Worm (Caenorhabditis elegans): ENCODE data around the gene clec-182.

Gene clec-182

ce11 chrIV:8782172-8782571 is 16.0 kb downstream of the clec-182 start (continued):
- TF ChIP-seq dmd-4 (tag; optimal IDR thresholded peaks at IDR 0.05; ENCODE audit: borderline replicate concordance), result no peak
- TF ChIP-seq lim-6 (tag; optimal IDR thresholded peaks at IDR 0.05), result peak; percentile 12
- TF ChIP-seq tbx-2 (tag; optimal IDR thresholded peaks at IDR 0.05), result peak; percentile 90
- peak; percentile 46 for TF ChIP-seq ceh-14 (tag; optimal IDR thresholded peaks at IDR 0.05)
- peak; percentile 81 for TF ChIP-seq ceh-18 (tag; optimal IDR thresholded peaks at IDR 0.05)
- TF ChIP-seq K09A11.1 (tag; optimal IDR thresholded peaks at IDR 0.05; ENCODE audit: insufficient read depth), result no peak
- peak; percentile 31 for TF ChIP-seq pax-1 (tag; optimal IDR thresholded peaks at IDR 0.05)
- peak; percentile 59 for TF ChIP-seq unc-42 (tag; optimal IDR thresholded peaks at IDR 0.05)
- TF ChIP-seq ahr-1 (tag; optimal IDR thresholded peaks at IDR 0.05), result no peak
- peak; percentile 40 for TF ChIP-seq sdc-2 (tag; optimal IDR thresholded peaks at IDR 0.05)
- TF ChIP-seq ceh-34 (tag; optimal IDR thresholded peaks at IDR 0.05), result peak; percentile 74

DNA sequence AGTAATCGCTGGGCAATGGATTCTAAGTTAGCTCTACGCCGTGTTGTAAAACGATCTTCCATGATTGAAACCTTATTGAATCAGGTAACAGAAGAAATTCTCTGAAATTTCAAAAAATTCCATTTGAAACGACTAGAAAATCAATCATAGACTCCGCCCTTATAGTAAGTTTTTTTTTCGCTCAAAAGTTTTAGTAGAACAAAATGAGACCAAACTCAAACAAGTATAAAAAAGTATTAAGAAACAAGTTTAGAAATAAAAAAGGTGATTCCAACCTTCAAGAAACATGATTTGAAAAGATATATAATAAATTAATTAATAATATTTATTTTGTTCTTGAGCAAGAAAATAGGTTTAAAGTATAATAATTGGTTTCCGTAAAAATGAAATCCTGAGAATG is 20.1 kb downstream of the clec-182 start, which contains the start of gene C33D9.6:
Gene C33D9.6, minus strand, starts transcription at position 101 of the 400 bp plus-strand sequence.
- TF ChIP-seq lim-6 (tag; optimal IDR thresholded peaks at IDR 0.05), result no peak
- no peak for TF ChIP-seq ceh-18 (tag; optimal IDR thresholded peaks at IDR 0.05)
- no peak for TF ChIP-seq ceh-24 (tag; optimal IDR thresholded peaks at IDR 0.05)
- TF ChIP-seq nhr-232 (tag; optimal IDR thresholded peaks at IDR 0.05), result no peak
- no peak for TF ChIP-seq hlh-8 (tag; optimal IDR thresholded peaks at IDR 0.05)
- no peak for TF ChIP-seq K09A11.1 (tag; optimal IDR thresholded peaks at IDR 0.05; ENCODE audit: insufficient read depth)
- TF ChIP-seq dmd-4 (tag; optimal IDR thresholded peaks at IDR 0.05; ENCODE audit: borderline replicate concordance), result no peak
- TF ChIP-seq eyg-1 (tag; optimal IDR thresholded peaks at IDR 0.05), result no peak

- TF ChIP-seq ahr-1 (tag; optimal IDR thresholded peaks at IDR 0.05) (no peak), ceh-2 (tag; optimal IDR thresholded peaks at IDR 0.05) (no peak), dmd-4 (tag; optimal IDR thresholded peaks at IDR 0.05; ENCODE audit: borderline replicate concordance) (no peak), pax-1 (tag; optimal IDR thresholded peaks at IDR 0.05) (no peak), tbx-2 (tag; optimal IDR thresholded peaks at IDR 0.05) (no peak)
Measured at ce11 chrIV:8772800-8773256, 25.3 kb downstream of the clec-182 start, which contains the start of gene F20C5.6. F20C5.6 (minus strand) TSS chrIV:8773206.

ce11 chrIV:8769539-8769938 is 28.6 kb downstream of the clec-182 start, which contains the start of gene F20C5.5:
F20C5.5 (minus strand) TSS chrIV:8769639.
- no peak for TF ChIP-seq unc-86 (tag; optimal IDR thresholded peaks at IDR 0.05)
- TF ChIP-seq F13H6.1 (tag; optimal IDR thresholded peaks at IDR 0.05), result no peak
- no peak for TF ChIP-seq fkh-10 (GFP tag; optimal IDR thresholded peaks at IDR 0.05)
- no peak for TF ChIP-seq C38D4.7 (GFP tag; optimal IDR thresholded peaks at IDR 0.05)
- no peak for TF ChIP-seq ceh-48 (tag; optimal IDR thresholded peaks at IDR 0.05)
- TF ChIP-seq elt-4 (tag; optimal IDR thresholded peaks at IDR 0.05), result no peak
- TF ChIP-seq gmeb-2 (tag; optimal IDR thresholded peaks at IDR 0.05), result no peak
- TF ChIP-seq hlh-13 (GFP tag; optimal IDR thresholded peaks at IDR 0.05), result no peak
- no peak for TF ChIP-seq sox-4 (tag; optimal IDR thresholded peaks at IDR 0.05)
- no peak for TF ChIP-seq K09A11.1 (tag; optimal IDR thresholded peaks at IDR 0.05; ENCODE audit: insufficient read depth)
- no peak for TF ChIP-seq T23F11.4 (GFP tag; optimal IDR thresholded peaks at IDR 0.05)
- TF ChIP-seq Y22D7AL.16 (tag; optimal IDR thresholded peaks at IDR 0.05), result no peak
- no peak for TF ChIP-seq unc-3 (GFP tag; conservative IDR thresholded peaks at IDR 0.05)
- TF ChIP-seq unc-3 (tag; optimal IDR thresholded peaks at IDR 0.05), result no peak
- no peak for TF ChIP-seq lin-11 (tag; optimal IDR thresholded peaks at IDR 0.05)
- TF ChIP-seq sdc-2 (tag; optimal IDR thresholded peaks at IDR 0.05), result no peak
- TF ChIP-seq ceh-6 (GFP tag; optimal IDR thresholded peaks at IDR 0.05), result no peak
- no peak for TF ChIP-seq nhr-232 (tag; optimal IDR thresholded peaks at IDR 0.05)
- TF ChIP-seq mec-3 (tag; optimal IDR thresholded peaks at IDR 0.05; ENCODE audit: borderline replicate concordance), result no peak

ce11 chrIV:8764567-8764966 is 33.6 kb downstream of the clec-182 start, which contains the start of gene cdc-50.B:
cdc-50.B (plus strand) TSS chrIV:8764867.
- TF ChIP-seq T23F11.4 (GFP tag; optimal IDR thresholded peaks at IDR 0.05) (no peak), sox-4 (tag; optimal IDR thresholded peaks at IDR 0.05) (no peak), syd-9 (tag; optimal IDR thresholded peaks at IDR 0.05) (no peak), ceh-34 (tag; optimal IDR thresholded peaks at IDR 0.05) (no peak), npax-4 (tag; optimal IDR thresholded peaks at IDR 0.05) (no peak), hlh-6 (tag; optimal IDR thresholded peaks at IDR 0.05) (no peak), nhr-11 (tag; optimal IDR thresholded peaks at IDR 0.05) (no peak), hlh-30 (tag; optimal IDR thresholded peaks at IDR 0.05; ENCODE audit: insufficient read depth) (no peak)
